Worm (Caenorhabditis elegans) whole organism, mixed stage, embryonic: ENCODE measurements around the gene F25G6.1.

Source experiments
- M03D4.4 ChIP-seq: sonication (generic microtip); optimal IDR thresholded peaks from 2 replicates; lab custom pipeline; 2017; ENCODE audit warnings: mild to moderate bottlenecking, missing genetic modification characterization, missing compliant biosample characterization
- bed-3 ChIP-seq: fragments of 200-800 bp; sonication (Bioruptor generic); optimal IDR thresholded peaks from 3 replicates; lab custom pipeline; 2018; ENCODE audit warnings: mild to moderate bottlenecking, missing genetic modification characterization, moderate library complexity, missing compliant biosample characterization
- ceh-39 ChIP-seq: fragments of 150-350 bp; optimal IDR thresholded peaks from 2 replicates; lab custom pipeline; 2014; ENCODE audit warnings: missing biosample characterization, missing genetic modification characterization
- mep-1 ChIP-seq: fragments of 150-350 bp; optimal IDR thresholded peaks from 2 replicates; lab custom pipeline; 2017; ENCODE audit warnings: missing biosample characterization, missing genetic modification reagents, missing genetic modification characterization, inconsistent platforms
- nhr-12 ChIP-seq: fragments of 150-350 bp; optimal IDR thresholded peaks from 2 replicates; lab custom pipeline; 2014; ENCODE audit warnings: missing biosample characterization, missing genetic modification characterization
- pha-4 ChIP-seq: fragments of 150-350 bp; optimal IDR thresholded peaks from 2 replicates; lab custom pipeline; 2018; ENCODE audit warnings: missing biosample characterization, missing genetic modification reagents, missing genetic modification characterization
- snpc-4 ChIP-seq: fragments of 150-350 bp; optimal IDR thresholded peaks from 2 replicates; lab custom pipeline; 2014; ENCODE audit warnings: missing biosample characterization, missing genetic modification characterization
- unc-62 ChIP-seq: fragments of 150-350 bp; optimal IDR thresholded peaks from 2 replicates; lab custom pipeline; 2014; ENCODE audit warnings: missing biosample characterization, missing genetic modification reagents, missing genetic modification characterization

DNA sequence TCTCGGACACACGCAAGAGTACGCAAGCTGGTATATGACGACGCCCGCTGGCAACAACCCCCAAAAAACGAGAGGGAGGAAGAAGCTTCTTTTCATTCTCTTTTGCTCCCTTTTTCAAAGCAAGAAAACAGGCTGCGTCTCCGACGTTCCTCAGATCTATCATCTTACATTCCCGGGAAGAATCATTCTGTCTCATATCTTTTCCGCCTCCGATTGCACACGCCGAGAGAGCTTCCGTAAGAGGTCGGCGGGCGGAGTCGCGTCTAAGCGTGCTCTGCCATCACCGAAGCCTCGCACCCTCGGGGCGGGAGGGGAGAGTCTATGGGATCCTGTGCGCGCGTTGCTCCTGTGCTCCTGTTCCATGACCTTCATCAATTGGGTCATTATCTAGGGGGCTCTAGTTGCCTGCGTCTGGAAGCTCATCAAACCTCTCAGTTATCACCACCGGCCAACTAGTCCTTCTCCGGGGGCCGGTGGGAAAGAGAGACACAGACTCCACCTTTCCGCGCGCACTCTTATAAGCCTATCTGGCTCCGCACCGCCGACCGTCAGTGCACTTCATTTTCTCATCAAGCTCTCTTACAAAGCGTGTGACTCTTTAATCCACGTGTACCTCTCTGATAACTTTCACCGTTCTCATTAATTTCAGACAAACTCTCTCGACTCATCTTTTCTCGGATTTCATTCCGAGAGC is 29.2 kb upstream of the F25G6.1 start, which contains the start of the genes slc-17.8 and asns-1:
- TF ChIP-seq unc-62 (no peak), M03D4.4 (tag; lab: Kevin White, UChicago) (no peak), snpc-4 (tag; lab: Kevin White, UChicago) (no peak), pha-4 (no peak), ceh-39 (tag; lab: Kevin White, UChicago) (no peak), nhr-12 (tag; lab: Kevin White, UChicago) (no peak), bed-3 (no peak), mep-1 (tag; lab: Kevin White, UChicago) (no peak)
